Worm (Caenorhabditis elegans): ENCODE results near the gene dnc-4.

ce11 chrIV:8012330-8012729, 7.3 kb downstream of the dnc-4 start, which contains the start of gene Y42H9B.3:
- TF ChIP-seq ceh-82 (tag; optimal IDR thresholded peaks at IDR 0.05) (no peak), zag-1 (tag; optimal IDR thresholded peaks at IDR 0.05) (no peak), nhr-10 (tag; optimal IDR thresholded peaks at IDR 0.05) (no peak), nhr-77 (tag; optimal IDR thresholded peaks at IDR 0.05) (no peak), snpc-4 (tag; optimal IDR thresholded peaks at IDR 0.05) (no peak), blmp-1 (tag; optimal IDR thresholded peaks at IDR 0.05; ENCODE audit: insufficient read depth) (no peak), ztf-4 (tag; optimal IDR thresholded peaks at IDR 0.05) (no peak), nhr-11 (tag; optimal IDR thresholded peaks at IDR 0.05) (no peak), ama-1 (optimal IDR thresholded peaks at IDR 0.05) (no peak), unc-62 (GFP tag; optimal IDR thresholded peaks at IDR 0.05) (no peak), aly-2 (tag; optimal IDR thresholded peaks at IDR 0.05) (no peak)
